Fruit fly (Drosophila melanogaster) whole organism, embryonic: ENCODE measurements around the gene mio.
A peak's percentile ranks its signal among the peaks of the same experiment; 100 is the strongest.

Experiments used
- Atf-2 ChIP-seq: fragments of 200-800 bp; sonication (Bioruptor generic); optimal IDR thresholded peaks from 2 replicates; lab custom pipeline; 2016; ENCODE audit warnings: missing biosample characterization, missing genetic modification characterization
- Atf6 ChIP-seq: fragments of 200-800 bp; sonication (Bioruptor generic); IDR thresholded peaks from 2 replicates; pipeline ENCODE4 v1.3.6; 2022; ENCODE audit warnings: missing biosample characterization, missing genetic modification characterization
- CG10959 ChIP-seq: fragments of 200-800 bp; sonication (Bioruptor generic); IDR thresholded peaks from 2 replicates; pipeline ENCODE4 v1.3.6; 2022; ENCODE audit warnings: missing biosample characterization, missing genetic modification characterization
- CG11093 ChIP-seq: fragments of 200-800 bp; sonication (Bioruptor generic); IDR thresholded peaks from 3 replicates; pipeline ENCODE4 v1.3.6; 2022; ENCODE audit warnings: missing biosample characterization, missing genetic modification characterization
- CG11695 ChIP-seq: fragments of 200-800 bp; sonication (Bioruptor generic); IDR thresholded peaks from 3 replicates; pipeline ENCODE4 v1.3.6; 2022; ENCODE audit warnings: missing biosample characterization, missing genetic modification characterization
- CG13424 ChIP-seq: fragments of 200-800 bp; sonication (Bioruptor generic); optimal IDR thresholded peaks from 2 replicates; lab custom pipeline; 2019; ENCODE audit warnings: missing biosample characterization, mild to moderate bottlenecking, missing genetic modification characterization, moderate library complexity
- CG14710 ChIP-seq: fragments of 200-800 bp; sonication (Bioruptor generic); optimal IDR thresholded peaks from 3 replicates; lab custom pipeline; 2019; ENCODE audit warnings: missing biosample characterization, mild to moderate bottlenecking, missing genetic modification characterization, moderate library complexity
- CG15479 ChIP-seq: fragments of 200-800 bp; sonication (Bioruptor generic); optimal IDR thresholded peaks from 3 replicates; lab custom pipeline; 2019; ENCODE audit warnings: missing biosample characterization, mild to moderate bottlenecking, missing genetic modification characterization, moderate library complexity
- CG16779 ChIP-seq: fragments of 200-800 bp; sonication (Bioruptor generic); IDR thresholded peaks from 2 replicates; pipeline ENCODE4 v1.3.6; 2022; ENCODE audit warnings: missing biosample characterization, missing genetic modification characterization
- CG17328 ChIP-seq: fragments of 200-800 bp; sonication (Bioruptor generic); IDR thresholded peaks from 2 replicates; pipeline ENCODE4 v1.3.6; 2022; ENCODE audit warnings: missing biosample characterization, missing genetic modification characterization
- CG1832 ChIP-seq: fragments of 200-800 bp; sonication (Bioruptor generic); optimal IDR thresholded peaks from 2 replicates; lab custom pipeline; 2017; ENCODE audit warnings: missing biosample characterization, mild to moderate bottlenecking, missing genetic modification characterization, inconsistent platforms
- CG18599 ChIP-seq: fragments of 200-800 bp; sonication (Bioruptor generic); optimal IDR thresholded peaks from 3 replicates; lab custom pipeline; 2017; ENCODE audit warnings: missing biosample characterization, missing genetic modification characterization, mild to moderate bottlenecking, moderate library complexity, missing genetic modification reagents
- CG2199 ChIP-seq: fragments of 200-800 bp; sonication (Bioruptor generic); IDR thresholded peaks from 3 replicates; pipeline ENCODE4 v1.3.6; 2022; ENCODE audit warnings: missing biosample characterization, missing genetic modification characterization
- CG2202 ChIP-seq: fragments of 200-800 bp; sonication (Bioruptor generic); optimal IDR thresholded peaks from 2 replicates; lab custom pipeline; 2018; ENCODE audit warnings: missing biosample characterization, mild to moderate bottlenecking, missing genetic modification characterization
- CG42726 ChIP-seq: fragments of 200-800 bp; sonication (Bioruptor generic); IDR thresholded peaks from 2 replicates; pipeline ENCODE4 v1.3.6; 2022; ENCODE audit warnings: missing biosample characterization, missing genetic modification characterization; ENCODE audit not compliant: partially characterized antibody
- CG4282 ChIP-seq: fragments of 200-800 bp; sonication (Bioruptor generic); optimal IDR thresholded peaks from 2 replicates; lab custom pipeline; 2016; ENCODE audit warnings: missing biosample characterization, missing genetic modification characterization
- CG43689 ChIP-seq: fragments of 200-800 bp; sonication (Bioruptor generic); IDR thresholded peaks from 2 replicates; pipeline ENCODE4 v1.3.6; 2022; ENCODE audit warnings: missing biosample characterization, missing genetic modification characterization
- CG5953 ChIP-seq: fragments of 200-800 bp; sonication (Bioruptor generic); IDR thresholded peaks from 2 replicates; pipeline ENCODE4 v1.3.6; 2022; ENCODE audit warnings: missing biosample characterization, missing genetic modification characterization
- CG8359 ChIP-seq: fragments of 200-800 bp; sonication (Bioruptor generic); optimal IDR thresholded peaks from 2 replicates; lab custom pipeline; 2017; ENCODE audit warnings: missing biosample characterization, mild to moderate bottlenecking, missing genetic modification characterization, borderline replicate concordance
- CG8944 ChIP-seq: fragments of 200-800 bp; sonication (Bioruptor generic); optimal IDR thresholded peaks from 3 replicates; lab custom pipeline; 2016; ENCODE audit warnings: missing biosample characterization, missing genetic modification characterization
- CG9797 ChIP-seq: fragments of 200-800 bp; sonication (Bioruptor generic); optimal IDR thresholded peaks from 3 replicates; lab custom pipeline; 2018; ENCODE audit warnings: missing biosample characterization, mild to moderate bottlenecking, missing genetic modification characterization
- CG9876 ChIP-seq: fragments of 200-800 bp; sonication (Bioruptor generic); optimal IDR thresholded peaks from 2 replicates; lab custom pipeline; 2016; ENCODE audit warnings: missing biosample characterization, missing genetic modification characterization
- CHES-1-like ChIP-seq: fragments of 200-800 bp; sonication (Bioruptor generic); optimal IDR thresholded peaks from 2 replicates; lab custom pipeline; 2016; ENCODE audit warnings: missing biosample characterization, missing genetic modification characterization
- Hmr ChIP-seq: fragments of 200-800 bp; sonication (Bioruptor generic); optimal IDR thresholded peaks from 3 replicates; lab custom pipeline; 2017; ENCODE audit warnings: mild to moderate bottlenecking, missing biosample characterization, missing genetic modification reagents, missing genetic modification characterization
- Nf-YB ChIP-seq: fragments of 200-800 bp; sonication (Bioruptor generic); optimal IDR thresholded peaks from 3 replicates; lab custom pipeline; 2019; ENCODE audit warnings: missing biosample characterization, mild to moderate bottlenecking, missing genetic modification characterization, moderate library complexity
- Xrp1 ChIP-seq: fragments of 200-800 bp; sonication (Bioruptor generic); IDR thresholded peaks from 2 replicates; pipeline ENCODE4 v1.3.6; 2022; ENCODE audit warnings: missing biosample characterization, missing genetic modification characterization
- ab ChIP-seq: fragments of 200-800 bp; sonication (Bioruptor generic); optimal IDR thresholded peaks from 2 replicates; lab custom pipeline; 2016; ENCODE audit warnings: missing biosample characterization, missing genetic modification characterization
- ac ChIP-seq: fragments of 200-800 bp; sonication (Bioruptor generic); optimal IDR thresholded peaks from 3 replicates; lab custom pipeline; 2017; ENCODE audit warnings: missing biosample characterization, mild to moderate bottlenecking, missing genetic modification characterization
- aop ChIP-seq: fragments of 200-800 bp; sonication (Bioruptor generic); IDR thresholded peaks from 2 replicates; pipeline ENCODE4 v1.3.6; 2022; ENCODE audit warnings: missing biosample characterization, missing genetic modification characterization
- bowl ChIP-seq: fragments of 200-800 bp; sonication (Bioruptor generic); IDR thresholded peaks from 2 replicates; pipeline ENCODE4 v1.3.6; 2022; ENCODE audit warnings: missing biosample characterization, missing genetic modification characterization
- btn ChIP-seq: fragments of 200-800 bp; sonication (Bioruptor generic); optimal IDR thresholded peaks from 2 replicates; lab custom pipeline; 2016; ENCODE audit warnings: missing biosample characterization, missing genetic modification characterization
- chn ChIP-seq: fragments of 200-800 bp; sonication (Bioruptor generic); optimal IDR thresholded peaks from 2 replicates; lab custom pipeline; 2016; ENCODE audit warnings: missing biosample characterization, missing genetic modification characterization
- danr ChIP-seq: fragments of 200-800 bp; sonication (Bioruptor generic); IDR thresholded peaks from 2 replicates; pipeline ENCODE4 v1.3.6; 2022; ENCODE audit warnings: missing biosample characterization, missing genetic modification characterization
- esg ChIP-seq: fragments of 200-800 bp; sonication (Bioruptor generic); conservative IDR thresholded peaks from 2 replicates; pipeline ENCODE4 v1.3.6; 2022; ENCODE audit warnings: missing biosample characterization, missing genetic modification characterization
- fd96Cb ChIP-seq: fragments of 200-800 bp; sonication (Bioruptor generic); optimal IDR thresholded peaks from 2 replicates; lab custom pipeline; 2018; ENCODE audit warnings: missing biosample characterization, mild to moderate bottlenecking, missing genetic modification characterization, moderate library complexity
- gcm2 ChIP-seq: fragments of 200-800 bp; sonication (Bioruptor generic); optimal IDR thresholded peaks from 2 replicates; lab custom pipeline; 2016; ENCODE audit warnings: missing biosample characterization, missing genetic modification characterization
- hth ChIP-seq: fragments of >200 bp; optimal IDR thresholded peaks from 2 replicates; lab custom pipeline; 2017; ENCODE audit warnings: inconsistent platforms
- kni ChIP-seq: fragments of 200-800 bp; sonication (Bioruptor generic); optimal IDR thresholded peaks from 3 replicates; lab custom pipeline; 2017; ENCODE audit warnings: mild to moderate bottlenecking, missing biosample characterization, missing genetic modification reagents, missing genetic modification characterization
- knrl ChIP-seq: fragments of 200-800 bp; sonication (Bioruptor generic); IDR thresholded peaks from 3 replicates; pipeline ENCODE4 v1.3.6; 2022; ENCODE audit warnings: missing biosample characterization, missing genetic modification characterization; ENCODE audit not compliant: partially characterized antibody
- nau ChIP-seq: fragments of 200-800 bp; sonication (Bioruptor generic); optimal IDR thresholded peaks from 3 replicates; lab custom pipeline; 2017; ENCODE audit warnings: missing biosample characterization, mild to moderate bottlenecking, missing genetic modification characterization, missing genetic modification reagents
- oc ChIP-seq: fragments of 200-800 bp; sonication (Bioruptor generic); optimal IDR thresholded peaks from 2 replicates; lab custom pipeline; 2018; ENCODE audit warnings: missing biosample characterization, mild to moderate bottlenecking, missing genetic modification characterization, moderate library complexity
- otp ChIP-seq: fragments of 200-800 bp; sonication (Bioruptor generic); IDR thresholded peaks from 3 replicates; pipeline ENCODE4, ENCODE4 v1.3.6; 2022; ENCODE audit warnings: missing biosample characterization, missing genetic modification characterization
- p53 ChIP-seq: fragments of 200-800 bp; sonication (Bioruptor generic); optimal IDR thresholded peaks from 2 replicates; lab custom pipeline; 2016; ENCODE audit warnings: missing biosample characterization, missing genetic modification characterization
- pfk ChIP-seq: fragments of 200-800 bp; sonication (Bioruptor generic); optimal IDR thresholded peaks from 2 replicates; lab custom pipeline; 2018; ENCODE audit warnings: missing biosample characterization, mild to moderate bottlenecking, missing genetic modification characterization, moderate library complexity
- scrt ChIP-seq: fragments of 200-800 bp; sonication (Bioruptor generic); optimal IDR thresholded peaks from 2 replicates; lab custom pipeline; 2018; ENCODE audit warnings: missing biosample characterization, mild to moderate bottlenecking, missing genetic modification characterization, moderate library complexity
- sima ChIP-seq: fragments of 200-800 bp; sonication (Bioruptor generic); optimal IDR thresholded peaks from 2 replicates; lab custom pipeline; 2016; ENCODE audit warnings: missing biosample characterization, missing genetic modification characterization
- sr ChIP-seq: fragments of 200-800 bp; sonication (Bioruptor generic); IDR thresholded peaks from 3 replicates; pipeline ENCODE4 v1.3.6; 2022; ENCODE audit warnings: missing biosample characterization, missing genetic modification characterization
- tna ChIP-seq: fragments of 200-800 bp; sonication (Bioruptor generic); IDR thresholded peaks from 2 replicates; pipeline ENCODE4 v1.3.6; 2022; ENCODE audit warnings: missing biosample characterization, missing genetic modification characterization; ENCODE audit not compliant: partially characterized antibody
- trh ChIP-seq: fragments of 200-800 bp; sonication (Bioruptor generic); optimal IDR thresholded peaks from 2 replicates; lab custom pipeline; 2016; ENCODE audit warnings: missing biosample characterization, missing genetic modification characterization
- wdn ChIP-seq: fragments of 200-800 bp; sonication (Bioruptor generic); IDR thresholded peaks from 2 replicates; pipeline ENCODE4 v1.3.6; 2022; ENCODE audit warnings: missing biosample characterization, missing genetic modification characterization
- wor ChIP-seq: fragments of 200-800 bp; sonication (Bioruptor generic); IDR thresholded peaks from 2 replicates; pipeline ENCODE4 v1.3.6; 2022; ENCODE audit warnings: missing biosample characterization, missing genetic modification characterization

Gene mio

DNA sequence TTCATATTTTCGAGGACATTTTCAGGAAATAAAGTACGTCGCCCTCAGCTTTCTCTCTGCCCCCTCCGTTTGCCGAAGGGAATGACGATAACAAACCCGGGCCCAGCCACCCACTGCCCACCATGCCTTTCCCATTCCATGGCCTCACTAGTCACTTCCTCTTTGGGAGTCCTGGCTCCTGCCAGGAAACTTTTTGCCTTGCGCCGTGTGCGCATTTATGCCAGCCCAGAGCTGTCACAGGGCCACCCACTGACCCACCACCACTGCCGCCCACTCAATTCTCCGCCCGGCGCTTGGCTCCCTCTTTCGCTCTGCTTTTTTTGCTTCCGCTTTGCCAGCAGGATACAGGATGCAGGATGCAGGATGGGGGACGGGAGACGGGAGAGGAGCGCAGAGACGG lies 29.7 kb upstream of the mio start (continued):
- TF ChIP-seq trh (GFP tag; lab: Kevin White, UChicago) (no peak), CG8944 (GFP tag; lab: Kevin White, UChicago) (no peak), CG11695 (no peak), CHES-1-like (no peak), wdn (GFP tag; lab: Robert Waterston, UW) (no peak), CG18599 (peak; percentile 30), aop (GFP tag; lab: Robert Waterston, UW) (0 out of 2 replicates have a peak, but pooled peaks have one; percentile 6), danr (GFP tag; lab: Robert Waterston, UW) (no peak), CG10959 (GFP tag; lab: Robert Waterston, UW) (peak; percentile 8; the same call in 1 of the 2 replicates), CG16779 (peak; percentile 40; the same call in 1 of the 2 replicates), CG9797 (no peak), CG4282 (GFP tag; lab: Kevin White, UChicago) (no peak), btn (GFP tag; lab: Kevin White, UChicago) (no peak)

DNA sequence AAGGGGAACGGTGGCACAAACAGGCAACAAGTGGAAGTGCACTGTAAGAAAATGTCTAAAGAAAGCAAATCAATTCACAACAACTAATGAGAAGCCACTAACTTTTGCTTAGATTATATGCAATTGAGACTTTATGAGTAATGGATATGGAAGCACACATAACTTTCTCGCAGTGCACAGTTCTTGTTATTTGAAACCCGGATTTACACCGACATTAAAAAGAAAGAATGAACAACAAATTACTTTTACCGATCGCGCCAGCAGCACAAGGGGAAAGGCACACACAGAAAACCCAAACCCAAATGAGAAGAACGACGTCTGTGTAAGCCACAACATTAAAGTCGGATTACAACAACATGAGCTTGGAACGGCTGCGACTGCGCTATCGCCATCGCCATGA lies 28.0 kb upstream of the mio start:
- TF ChIP-seq oc (tag; lab: Kevin White, UChicago) (peak; percentile 59), CG43689 (GFP tag; lab: Robert Waterston, UW) (no peak), CG5953 (no peak), kni (GFP tag; lab: Kevin White, UChicago) (peak; percentile 68), CG11093 (GFP tag; lab: Robert Waterston, UW) (0 out of 3 replicates have a peak, but pooled peaks have one; percentile 39), esg (GFP tag; lab: Robert Waterston, UW) (peak; percentile 40; the same call in 1 of the 2 replicates), Atf-2 (GFP tag; lab: Kevin White, UChicago) (peak; percentile 70), Nf-YB (GFP tag; lab: Kevin White, UChicago) (peak; percentile 36), nau (GFP tag; lab: Kevin White, UChicago) (no peak), CG1832 (GFP tag; lab: Kevin White, UChicago) (no peak), CG42726 (GFP tag; lab: Robert Waterston, UW) (no peak), CG14710 (tag; lab: Kevin White, UChicago) (peak; percentile 85), Xrp1 (GFP tag; lab: Robert Waterston, UW) (peak; percentile 90), hth (no peak), CG2199 (GFP tag; lab: Robert Waterston, UW) (no peak), ab (peak; percentile 11), CG13424 (peak; percentile 62), CG17328 (GFP tag; lab: Robert Waterston, UW) (peak; percentile 85), Hmr (GFP tag; lab: Kevin White, UChicago) (no peak), pfk (GFP tag; lab: Kevin White, UChicago) (no peak), sr (GFP tag; lab: Robert Waterston, UW) (no peak), otp (GFP tag; lab: Robert Waterston, UW) (peak; percentile 70; the same call in 2 of the 3 replicates), gcm2 (no peak), tna (no peak), p53 (no peak), scrt (peak; percentile 23), fd96Cb (tag; lab: Kevin White, UChicago) (peak; percentile 76), CG8359 (GFP tag; lab: Kevin White, UChicago) (peak; percentile 60), ac (GFP tag; lab: Kevin White, UChicago) (peak; percentile 51), CHES-1-like (no peak), bowl (no peak), Atf6 (GFP tag; lab: Robert Waterston, UW) (no peak), knrl (GFP tag; lab: Robert Waterston, UW) (no peak), wor (GFP tag; lab: Robert Waterston, UW) (no peak), CG9876 (peak; percentile 54), CG15479 (GFP tag; lab: Kevin White, UChicago) (no peak), sima (GFP tag; lab: Kevin White, UChicago) (no peak), chn (GFP tag; lab: Kevin White, UChicago) (peak; percentile 79), CG2202 (peak; percentile 88)
